Worm (Caenorhabditis elegans) whole organism, L3 larva: Measurements from ENCODE around the gene nhr-128.

ENCODE experiments used
- ama-1 ChIP-seq: fragments of 150-350 bp; optimal IDR thresholded peaks from 2 replicates; lab custom pipeline; 2018
- nfya-1 ChIP-seq: sonication (generic microtip); optimal IDR thresholded peaks from 2 replicates; lab custom pipeline; 2017; ENCODE audit warnings: missing genetic modification characterization, mild to moderate bottlenecking, missing compliant biosample characterization, antibody characterized with exemption, moderate library complexity; ENCODE audit not compliant: insufficient read depth

DNA sequence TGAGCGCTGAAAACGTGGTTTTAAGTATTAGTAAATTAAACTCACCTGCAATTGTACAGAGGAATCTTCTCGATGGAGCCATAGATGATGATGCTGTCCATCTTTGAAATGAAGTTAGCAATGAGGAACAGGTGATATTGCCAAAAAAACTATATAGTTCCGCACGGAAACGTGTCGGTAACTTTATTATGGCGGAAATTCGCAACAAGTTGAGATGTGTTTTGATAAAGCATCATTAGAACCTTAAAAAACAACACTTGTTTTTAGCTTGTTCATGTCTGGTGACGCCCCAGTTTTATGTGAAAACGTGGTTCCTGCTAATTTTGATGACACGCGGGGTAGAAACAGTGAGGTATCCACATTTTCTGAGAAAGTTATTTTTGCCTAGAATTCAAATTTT, 15.7 kb upstream of the nhr-128 start, which contains the start of gene srt-40:
- TF ChIP-seq ama-1 (no peak), nfya-1 (tag; lab: Kevin White, UChicago) (no peak)
